Fruit fly (Drosophila melanogaster) whole organism, embryonic: Measurements from ENCODE around the gene alpha-Man-IIb.

Experiments used
- Abd-B ChIP-seq: fragments of 200-800 bp; sonication (Bioruptor generic); optimal IDR thresholded peaks from 2 replicates; lab custom pipeline; 2018; ENCODE audit warnings: missing biosample characterization, mild to moderate bottlenecking, missing genetic modification characterization, moderate library complexity
- BtbVII ChIP-seq: fragments of 200-800 bp; sonication (Bioruptor generic); optimal IDR thresholded peaks from 3 replicates; lab custom pipeline; 2017; ENCODE audit warnings: missing biosample characterization, mild to moderate bottlenecking, missing genetic modification characterization
- CG10274 ChIP-seq: fragments of 200-800 bp; sonication (Bioruptor generic); optimal IDR thresholded peaks from 3 replicates; lab custom pipeline; 2017; ENCODE audit warnings: missing biosample characterization, mild to moderate bottlenecking, missing genetic modification characterization
- CG11093 ChIP-seq: fragments of 200-800 bp; sonication (Bioruptor generic); IDR thresholded peaks from 3 replicates; pipeline ENCODE4 v1.3.6; 2022; ENCODE audit warnings: missing biosample characterization, missing genetic modification characterization
- CG12071 ChIP-seq: fragments of 200-800 bp; sonication (Bioruptor generic); optimal IDR thresholded peaks from 3 replicates; lab custom pipeline; 2018; ENCODE audit warnings: missing biosample characterization, mild to moderate bottlenecking, missing genetic modification characterization
- CG1233 ChIP-seq: fragments of 200-800 bp; sonication (Bioruptor generic); optimal IDR thresholded peaks from 4 replicates; lab custom pipeline; 2018; ENCODE audit warnings: missing biosample characterization, mild to moderate bottlenecking, missing genetic modification characterization
- CG1792 ChIP-seq: fragments of 200-800 bp; sonication (Bioruptor generic); optimal IDR thresholded peaks from 2 replicates; lab custom pipeline; 2016; ENCODE audit warnings: missing biosample characterization, missing genetic modification characterization
- CG18599 ChIP-seq: fragments of 200-800 bp; sonication (Bioruptor generic); optimal IDR thresholded peaks from 3 replicates; lab custom pipeline; 2017; ENCODE audit warnings: missing biosample characterization, missing genetic modification characterization, mild to moderate bottlenecking, moderate library complexity, missing genetic modification reagents
- CG30020 ChIP-seq: fragments of 200-800 bp; optimal IDR thresholded peaks from 2 replicates; lab custom pipeline; 2019; ENCODE audit warnings: missing biosample characterization, mild to moderate bottlenecking, missing genetic modification characterization, moderate library complexity
- CG30403 ChIP-seq: fragments of 200-800 bp; sonication (Bioruptor generic); optimal IDR thresholded peaks from 3 replicates; lab custom pipeline; 2016; ENCODE audit warnings: missing biosample characterization, missing genetic modification characterization
- CG4282 ChIP-seq: fragments of 200-800 bp; sonication (Bioruptor generic); optimal IDR thresholded peaks from 2 replicates; lab custom pipeline; 2016; ENCODE audit warnings: missing biosample characterization, missing genetic modification characterization
- CG4328 ChIP-seq: fragments of 200-800 bp; sonication (Bioruptor generic); optimal IDR thresholded peaks from 3 replicates; lab custom pipeline; 2017; ENCODE audit warnings: missing biosample characterization, missing genetic modification reagents, missing genetic modification characterization
- CG4424 ChIP-seq: fragments of 200-800 bp; sonication (Bioruptor generic); optimal IDR thresholded peaks from 3 replicates; lab custom pipeline; 2016; ENCODE audit warnings: missing biosample characterization, missing genetic modification characterization
- CG5180 ChIP-seq: fragments of 200-800 bp; sonication (Bioruptor generic); optimal IDR thresholded peaks from 3 replicates; lab custom pipeline; 2017; ENCODE audit warnings: missing biosample characterization, missing genetic modification characterization, mild to moderate bottlenecking, moderate library complexity, missing genetic modification reagents
- CG6813 ChIP-seq: fragments of 200-800 bp; sonication (Bioruptor generic); optimal IDR thresholded peaks from 2 replicates; lab custom pipeline; 2017; ENCODE audit warnings: missing biosample characterization, missing genetic modification characterization, mild to moderate bottlenecking, moderate library complexity, missing genetic modification reagents
- CTCF ChIP-seq: fragments of 200-800 bp; sonication (Bioruptor generic); optimal IDR thresholded peaks from 2 replicates; lab custom pipeline; 2017; ENCODE audit warnings: missing biosample characterization, mild to moderate bottlenecking, missing genetic modification characterization, moderate library complexity
- D ChIP-seq, 2 experiments: fragments of 200-800 bp in 1 of 2; fragments of >200 bp in 1 of 2; sonication (Bioruptor generic) in 1 of 2; optimal IDR thresholded peaks; 2 replicates in 1 of 2; 3 replicates in 1 of 2; lab custom pipeline; 2017; ENCODE audit warnings: mild to moderate bottlenecking in 1 of 2, missing biosample characterization in 1 of 2, missing genetic modification characterization in 1 of 2, missing genetic modification reagents in 1 of 2
- Dbx ChIP-seq: fragments of 200-800 bp; sonication (Bioruptor generic); IDR thresholded peaks from 3 replicates; pipeline ENCODE4 v1.3.6; 2022; ENCODE audit warnings: missing biosample characterization, missing genetic modification characterization
- Dek ChIP-seq: fragments of 200-800 bp; sonication (Bioruptor generic); optimal IDR thresholded peaks from 3 replicates; lab custom pipeline; 2019; ENCODE audit warnings: missing biosample characterization, mild to moderate bottlenecking, missing genetic modification characterization, moderate library complexity
- E2f1 ChIP-seq: fragments of 200-800 bp; sonication (Bioruptor generic); IDR thresholded peaks from 2 replicates; pipeline ENCODE4 v1.3.6; 2022; ENCODE audit warnings: missing biosample characterization, missing genetic modification characterization
- H2.0 ChIP-seq: fragments of 200-800 bp; sonication (Bioruptor generic); IDR thresholded peaks from 2 replicates; pipeline ENCODE4 v1.3.6; 2022; ENCODE audit warnings: missing biosample characterization, missing genetic modification characterization
- HHEX ChIP-seq: fragments of 200-800 bp; sonication (Bioruptor generic); optimal IDR thresholded peaks from 3 replicates; lab custom pipeline; 2017; ENCODE audit warnings: missing biosample characterization, mild to moderate bottlenecking, missing genetic modification characterization, missing genetic modification reagents
- HmgD ChIP-seq: fragments of 200-800 bp; sonication (Bioruptor generic); optimal IDR thresholded peaks from 3 replicates; lab custom pipeline; 2016; ENCODE audit warnings: missing biosample characterization, missing genetic modification characterization
- MESR4 ChIP-seq: fragments of 200-800 bp; sonication (Bioruptor generic); optimal IDR thresholded peaks from 2 replicates; lab custom pipeline; 2018; ENCODE audit warnings: missing biosample characterization, mild to moderate bottlenecking, missing genetic modification characterization, moderate library complexity
- Mad ChIP-seq: fragments of 200-800 bp; sonication (Bioruptor generic); optimal IDR thresholded peaks from 2 replicates; lab custom pipeline; 2016; ENCODE audit warnings: missing biosample characterization, missing genetic modification characterization
- Meics ChIP-seq: fragments of 200-800 bp; sonication (Bioruptor generic); optimal IDR thresholded peaks from 2 replicates; lab custom pipeline; 2017; ENCODE audit warnings: missing biosample characterization, mild to moderate bottlenecking, missing genetic modification characterization
- NC2α ChIP-seq: fragments of 200-800 bp; sonication (Bioruptor generic); optimal IDR thresholded peaks from 2 replicates; lab custom pipeline; 2016; ENCODE audit warnings: missing biosample characterization, missing genetic modification characterization
- Nf-YB ChIP-seq: fragments of 200-800 bp; sonication (Bioruptor generic); optimal IDR thresholded peaks from 3 replicates; lab custom pipeline; 2019; ENCODE audit warnings: missing biosample characterization, mild to moderate bottlenecking, missing genetic modification characterization, moderate library complexity
- Pdp1 ChIP-seq, 2 experiments: fragments of 200-800 bp; sonication (Bioruptor generic); optimal IDR thresholded peaks; 3 replicates each; lab custom pipeline; 2016; ENCODE audit warnings: missing biosample characterization in 2 of 2, missing genetic modification characterization in 2 of 2, mild to moderate bottlenecking in 1 of 2, moderate library complexity in 1 of 2
- Rfx ChIP-seq: fragments of 200-800 bp; sonication (Bioruptor generic); IDR thresholded peaks from 2 replicates; pipeline ENCODE4 v1.3.6; 2022; ENCODE audit warnings: missing biosample characterization, missing genetic modification characterization
- bcd ChIP-seq: fragments of 200-800 bp; sonication (Bioruptor generic); optimal IDR thresholded peaks from 2 replicates; lab custom pipeline; 2017; ENCODE audit warnings: missing biosample characterization, mild to moderate bottlenecking, missing genetic modification characterization
- disco-r ChIP-seq: fragments of 200-800 bp; sonication (Bioruptor generic); optimal IDR thresholded peaks from 2 replicates; lab custom pipeline; 2016; ENCODE audit warnings: missing biosample characterization, missing genetic modification characterization
- dm ChIP-seq: fragments of 200-800 bp; sonication (Bioruptor generic); optimal IDR thresholded peaks from 3 replicates; lab custom pipeline; 2016; ENCODE audit warnings: missing biosample characterization, missing genetic modification characterization
- ftz-f1 ChIP-seq: fragments of 200-800 bp; sonication (Bioruptor generic); optimal IDR thresholded peaks from 2 replicates; lab custom pipeline; 2016; ENCODE audit warnings: missing biosample characterization, missing genetic modification characterization
- gfzf ChIP-seq: fragments of 200-800 bp; sonication (Bioruptor generic); optimal IDR thresholded peaks from 2 replicates; lab custom pipeline; 2016; ENCODE audit warnings: missing biosample characterization, mild to moderate bottlenecking, missing genetic modification characterization, moderate library complexity
- grau ChIP-seq: fragments of 200-800 bp; optimal IDR thresholded peaks from 3 replicates; lab custom pipeline; 2019; ENCODE audit warnings: missing biosample characterization, mild to moderate bottlenecking, missing genetic modification characterization, moderate library complexity
- kni ChIP-seq: fragments of 200-800 bp; sonication (Bioruptor generic); optimal IDR thresholded peaks from 3 replicates; lab custom pipeline; 2017; ENCODE audit warnings: mild to moderate bottlenecking, missing biosample characterization, missing genetic modification reagents, missing genetic modification characterization
- lab ChIP-seq: fragments of 200-800 bp; sonication (Bioruptor generic); optimal IDR thresholded peaks from 3 replicates; lab custom pipeline; 2017; ENCODE audit warnings: missing biosample characterization, missing genetic modification characterization, mild to moderate bottlenecking, moderate library complexity, missing genetic modification reagents
- lilli ChIP-seq: fragments of 200-800 bp; sonication (Bioruptor generic); optimal IDR thresholded peaks from 3 replicates; lab custom pipeline; 2016; ENCODE audit warnings: missing biosample characterization, missing genetic modification characterization
- mirr ChIP-seq: fragments of 200-800 bp; sonication (Bioruptor generic); optimal IDR thresholded peaks from 3 replicates; lab custom pipeline; 2018; ENCODE audit warnings: missing biosample characterization, mild to moderate bottlenecking, missing genetic modification characterization
- nmo ChIP-seq: fragments of 200-800 bp; sonication (Bioruptor generic); optimal IDR thresholded peaks from 2 replicates; lab custom pipeline; 2018; ENCODE audit warnings: missing biosample characterization, mild to moderate bottlenecking, missing genetic modification characterization, moderate library complexity
- org-1 ChIP-seq: fragments of 200-800 bp; sonication (Bioruptor generic); optimal IDR thresholded peaks from 2 replicates; lab custom pipeline; 2017; ENCODE audit warnings: missing biosample characterization, missing genetic modification characterization
- pum ChIP-seq: fragments of 200-800 bp; sonication (Bioruptor generic); optimal IDR thresholded peaks from 2 replicates; lab custom pipeline; 2016; ENCODE audit warnings: missing biosample characterization, missing genetic modification characterization
- sqz ChIP-seq: fragments of 200-800 bp; sonication (Bioruptor generic); optimal IDR thresholded peaks from 3 replicates; lab custom pipeline; 2018; ENCODE audit warnings: missing biosample characterization, mild to moderate bottlenecking, missing genetic modification characterization
- sug ChIP-seq: fragments of 200-800 bp; optimal IDR thresholded peaks from 2 replicates; lab custom pipeline; 2019; ENCODE audit warnings: missing biosample characterization, mild to moderate bottlenecking, missing genetic modification characterization, moderate library complexity
- twi ChIP-seq: fragments of 200-800 bp; optimal IDR thresholded peaks from 2 replicates; lab custom pipeline; 2019; ENCODE audit warnings: missing biosample characterization, mild to moderate bottlenecking, missing genetic modification characterization, moderate library complexity
- zf30C ChIP-seq: fragments of 200-800 bp; sonication (Bioruptor generic); optimal IDR thresholded peaks from 3 replicates; lab custom pipeline; 2018; ENCODE audit warnings: missing biosample characterization, mild to moderate bottlenecking, missing genetic modification characterization

alpha-Man-IIb gene

DNA sequence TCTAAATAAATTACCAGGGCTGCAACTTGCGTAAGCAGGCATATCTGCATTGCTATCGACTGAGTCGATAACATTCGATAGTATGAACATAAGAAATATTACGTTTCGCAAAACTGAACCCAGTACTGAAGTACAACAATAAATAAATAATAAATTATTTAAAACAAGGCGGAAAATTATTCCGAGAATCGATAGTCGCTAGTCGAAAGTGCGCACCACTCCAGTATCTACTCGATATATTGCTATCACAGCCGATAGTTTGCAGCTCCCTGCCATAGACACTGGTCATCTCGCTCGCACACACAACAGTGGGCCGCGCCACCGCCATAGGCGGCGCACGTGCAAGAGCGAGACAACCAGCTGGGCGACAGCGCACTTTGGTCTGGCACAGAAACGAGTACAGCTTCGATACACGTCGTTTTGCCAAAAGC lies 10.7 kb upstream of the alpha-Man-IIb start, which contains the start of gene nsl1 (continued):
- TF ChIP-seq pum: no peak
- TF ChIP-seq mirr (GFP tag; lab: Kevin White, UChicago): peak; percentile 33
- TF ChIP-seq CG30403 (GFP tag; lab: Kevin White, UChicago): peak; percentile 43
- peak; percentile 28 for TF ChIP-seq Nf-YB (GFP tag; lab: Kevin White, UChicago)

DNA sequence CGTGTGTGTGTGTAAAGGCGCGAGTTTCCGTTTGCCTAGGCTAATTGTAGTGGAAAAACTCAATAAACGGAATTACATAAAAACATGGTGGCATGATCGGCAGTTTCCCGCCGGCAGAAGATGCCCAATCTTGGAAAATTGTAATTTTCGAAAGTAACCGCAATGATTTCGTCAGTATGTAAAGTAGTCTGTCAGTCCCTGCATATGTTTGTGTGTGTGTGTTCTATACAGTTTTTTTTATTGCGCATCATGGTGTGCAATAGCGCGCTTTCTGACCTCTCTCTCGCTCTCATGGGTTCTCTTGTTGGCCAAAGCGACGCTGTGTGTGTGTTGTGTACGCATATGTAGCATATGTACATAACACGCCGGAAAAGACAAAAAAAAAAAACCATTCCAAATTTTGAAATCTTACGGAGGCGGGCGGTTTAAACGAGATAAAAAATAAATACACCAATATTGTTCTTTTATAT lies 9.8 kb upstream of the alpha-Man-IIb start:
- peak; percentile 100 for TF ChIP-seq sqz (GFP tag; lab: Kevin White, UChicago)
- TF ChIP-seq zf30C (GFP tag; lab: Kevin White, UChicago): peak; percentile 24
- peak; percentile 55 for TF ChIP-seq CG4328 (GFP tag; lab: Kevin White, UChicago)
- peak; percentile 68 for TF ChIP-seq Rfx
- peak; percentile 5 for TF ChIP-seq sug (tag; lab: Kevin White, UChicago)
- TF ChIP-seq kni (GFP tag; lab: Kevin White, UChicago): peak; percentile 72
- TF ChIP-seq CG4282: peak; percentile 15
- TF ChIP-seq E2f1 (GFP tag; lab: Robert Waterston, UW): peak; percentile 63; the same call in 1 of the 2 replicates
- peak in 1 of 2 experiments; percentile 92 for TF ChIP-seq Pdp1 (GFP tag; optimal IDR thresholded peaks at IDR 0.05; lab: Kevin White, UChicago)
- TF ChIP-seq Abd-B (GFP tag; lab: Kevin White, UChicago): peak; percentile 5
- peak; percentile 43 for TF ChIP-seq CG5180
- TF ChIP-seq Dek (tag; lab: Kevin White, UChicago): peak; percentile 37
- peak; percentile 77 for TF ChIP-seq twi (tag; lab: Kevin White, UChicago)
- peak; percentile 39 for TF ChIP-seq CG12071
- peak; percentile 14 for TF ChIP-seq bcd (GFP tag; lab: Kevin White, UChicago)
- TF ChIP-seq CG30020: no peak
- TF ChIP-seq CG6813 (GFP tag; lab: Kevin White, UChicago): no peak
- peak; percentile 49 for TF ChIP-seq CG1233 (GFP tag; lab: Kevin White, UChicago)
- peak; percentile 69 for TF ChIP-seq lab
- peak; percentile 78 for TF ChIP-seq HmgD
- no peak for TF ChIP-seq ftz-f1 (GFP tag; lab: Kevin White, UChicago)
- TF ChIP-seq dm: peak; percentile 38
- no peak for TF ChIP-seq CTCF
- peak; percentile 16 for TF ChIP-seq lilli (GFP tag; lab: Kevin White, UChicago)
- peak; percentile 49 for TF ChIP-seq HHEX (GFP tag; lab: Kevin White, UChicago)
- TF ChIP-seq mirr (GFP tag; lab: Kevin White, UChicago): peak; percentile 65
- TF ChIP-seq H2.0: 0 out of 2 replicates have a peak, but pooled peaks have one; percentile 15
- TF ChIP-seq Mad (GFP tag; lab: Kevin White, UChicago): peak; percentile 12
- peak; percentile 16 for TF ChIP-seq grau
- TF ChIP-seq disco-r (GFP tag; lab: Kevin White, UChicago): peak; percentile 23
- TF ChIP-seq nmo (GFP tag; lab: Kevin White, UChicago): no peak
- TF ChIP-seq CG4424: peak; percentile 21
- TF ChIP-seq CG11093 (GFP tag; lab: Robert Waterston, UW): 0 out of 3 replicates have a peak, but pooled peaks have one; percentile 18
- TF ChIP-seq org-1 (GFP tag; lab: Kevin White, UChicago): no peak
- TF ChIP-seq Meics (GFP tag; lab: Kevin White, UChicago): peak; percentile 48
- peak; percentile 61 for TF ChIP-seq NC2α (GFP tag; lab: Kevin White, UChicago)
- TF ChIP-seq BtbVII (GFP tag; lab: Kevin White, UChicago): peak; percentile 53
- TF ChIP-seq CG10274: no peak
- peak; percentile 50; the same call in 1 of the 3 replicates for TF ChIP-seq Dbx (GFP tag; lab: Robert Waterston, UW)
- TF ChIP-seq MESR4 (GFP tag; lab: Kevin White, UChicago): peak; percentile 25
- peak; percentile 64 for TF ChIP-seq CG18599 (GFP tag; lab: Kevin White, UChicago)
- no peak for TF ChIP-seq gfzf
- TF ChIP-seq CG1792: peak; percentile 3
- TF ChIP-seq D (optimal IDR thresholded peaks at IDR 0.05; lab: Kevin White, UChicago): no peak
- peak; percentile 5 for TF ChIP-seq D (GFP tag; optimal IDR thresholded peaks at IDR 0.05; lab: Kevin White, UChicago)
